Fruit fly (Drosophila melanogaster) whole organism, pupa: ENCODE results near the gene Smg6.

Source experiments
- CG10348 ChIP-seq: fragments of 200-800 bp; sonication (Bioruptor generic); IDR thresholded peaks from 2 replicates; pipeline ENCODE4 v1.3.6; 2022; ENCODE audit warnings: missing biosample characterization, missing genetic modification characterization
- CG12605 ChIP-seq: fragments of 200-800 bp; sonication (Bioruptor generic); IDR thresholded peaks from 2 replicates; pipeline ENCODE4 v1.3.6; 2022; ENCODE audit warnings: missing biosample characterization, missing genetic modification characterization
- CG13204 ChIP-seq: fragments of 200-800 bp; sonication (Bioruptor generic); optimal IDR thresholded peaks from 2 replicates; lab custom pipeline; 2018; ENCODE audit warnings: missing biosample characterization, mild to moderate bottlenecking, missing genetic modification characterization, moderate library complexity
- CG14655 ChIP-seq: fragments of 200-800 bp; sonication (Bioruptor generic); optimal IDR thresholded peaks from 3 replicates; lab custom pipeline; 2017; ENCODE audit warnings: mild to moderate bottlenecking, missing biosample characterization, missing genetic modification reagents, missing genetic modification characterization
- CG15710 ChIP-seq: fragments of 200-800 bp; sonication (Bioruptor generic); optimal IDR thresholded peaks from 2 replicates; lab custom pipeline; 2018; ENCODE audit warnings: missing biosample characterization, mild to moderate bottlenecking, missing genetic modification characterization, moderate library complexity
- CG17806 ChIP-seq: fragments of 200-800 bp; sonication (Bioruptor generic); optimal IDR thresholded peaks from 2 replicates; lab custom pipeline; 2018; ENCODE audit warnings: missing biosample characterization, mild to moderate bottlenecking, missing genetic modification characterization, moderate library complexity
- CG32121 ChIP-seq: fragments of 200-800 bp; sonication (Bioruptor generic); IDR thresholded peaks from 2 replicates; pipeline ENCODE4 v1.3.6; 2022; ENCODE audit warnings: missing biosample characterization, missing genetic modification characterization
- CG34367 ChIP-seq: fragments of 200-800 bp; sonication (Bioruptor generic); optimal IDR thresholded peaks from 2 replicates; lab custom pipeline; 2018; ENCODE audit warnings: missing biosample characterization, mild to moderate bottlenecking, missing genetic modification characterization
- CG4496 ChIP-seq: fragments of 200-800 bp; sonication (Bioruptor generic); IDR thresholded peaks from 3 replicates; pipeline ENCODE4 v1.3.6; 2022; ENCODE audit warnings: missing biosample characterization, missing genetic modification characterization
- CG8159 ChIP-seq: fragments of 200-800 bp; sonication (Bioruptor generic); optimal IDR thresholded peaks from 3 replicates; lab custom pipeline; 2018; ENCODE audit warnings: missing biosample characterization, mild to moderate bottlenecking, missing genetic modification characterization, moderate library complexity
- CG8301 ChIP-seq: fragments of 200-800 bp; sonication (Bioruptor generic); optimal IDR thresholded peaks from 2 replicates; lab custom pipeline; 2018; ENCODE audit warnings: missing biosample characterization, mild to moderate bottlenecking, missing genetic modification characterization
- CG9948 ChIP-seq: fragments of 200-800 bp; sonication (Bioruptor generic); optimal IDR thresholded peaks from 2 replicates; lab custom pipeline; 2018; ENCODE audit warnings: missing biosample characterization, mild to moderate bottlenecking, missing genetic modification characterization, moderate library complexity
- D1 ChIP-seq: fragments of 200-800 bp; sonication (Bioruptor generic); optimal IDR thresholded peaks from 2 replicates; lab custom pipeline; 2018; ENCODE audit warnings: missing biosample characterization, mild to moderate bottlenecking, missing genetic modification characterization, moderate library complexity
- EcR ChIP-seq: fragments of 200-800 bp; sonication (Bioruptor generic); optimal IDR thresholded peaks from 3 replicates; lab custom pipeline; 2019; ENCODE audit warnings: missing biosample characterization, missing genetic modification characterization, mild to moderate bottlenecking, moderate library complexity, missing genetic modification reagents
- Ets98B ChIP-seq: fragments of 200-800 bp; sonication (Bioruptor generic); IDR thresholded peaks from 2 replicates; pipeline ENCODE4 v1.3.6; 2022; ENCODE audit warnings: missing biosample characterization, missing genetic modification characterization
- Pif1A ChIP-seq: fragments of 200-800 bp; sonication (Bioruptor generic); optimal IDR thresholded peaks from 3 replicates; lab custom pipeline; 2016; ENCODE audit warnings: missing biosample characterization, missing genetic modification characterization
- Pif1B ChIP-seq: fragments of 200-800 bp; sonication (Bioruptor generic); optimal IDR thresholded peaks from 3 replicates; lab custom pipeline; 2016; ENCODE audit warnings: missing biosample characterization, missing genetic modification characterization
- Snoo ChIP-seq: fragments of 200-800 bp; sonication (Bioruptor generic); optimal IDR thresholded peaks from 3 replicates; lab custom pipeline; 2017; ENCODE audit warnings: missing biosample characterization, mild to moderate bottlenecking, missing genetic modification characterization, inconsistent platforms
- fd96Ca ChIP-seq: fragments of 200-800 bp; sonication (Bioruptor generic); IDR thresholded peaks from 3 replicates; pipeline ENCODE4 v1.3.6; 2022; ENCODE audit warnings: missing biosample characterization, missing genetic modification characterization
- gl ChIP-seq: fragments of 200-800 bp; sonication (Bioruptor generic); optimal IDR thresholded peaks from 2 replicates; lab custom pipeline; 2018; ENCODE audit warnings: missing biosample characterization, mild to moderate bottlenecking, missing genetic modification characterization
- rn ChIP-seq: fragments of 200-800 bp; sonication (Bioruptor generic); IDR thresholded peaks from 2 replicates; pipeline ENCODE4 v1.3.6; 2022; ENCODE audit warnings: missing biosample characterization, missing genetic modification characterization

Smg6 gene

dm6 chr3R:25050649-25051048 lies 17.4 kb upstream of the Smg6 start:
- no peak for TF ChIP-seq CG14655 (GFP tag; lab: Kevin White, UChicago)
- TF ChIP-seq CG34367 (tag; lab: Kevin White, UChicago): no peak
- TF ChIP-seq gl (tag; lab: Kevin White, UChicago): no peak
- no peak for TF ChIP-seq CG15710 (tag; lab: Kevin White, UChicago)
- TF ChIP-seq EcR (GFP tag; lab: Kevin White, UChicago): no peak
- TF ChIP-seq Snoo (tag; lab: Kevin White, UChicago): no peak
- no peak for TF ChIP-seq fd96Ca (GFP tag; lab: Robert Waterston, UW)
- TF ChIP-seq Pif1B (GFP tag; lab: Kevin White, UChicago): no peak

- TF ChIP-seq CG8301 (tag; lab: Kevin White, UChicago): peak; percentile 5
- no peak for TF ChIP-seq CG14655 (GFP tag; lab: Kevin White, UChicago)
- no peak for TF ChIP-seq CG8159
- TF ChIP-seq gl (tag; lab: Kevin White, UChicago): peak; percentile 44
- TF ChIP-seq fd96Ca (GFP tag; lab: Robert Waterston, UW): no peak
- no peak for TF ChIP-seq rn (GFP tag; lab: Robert Waterston, UW)
- TF ChIP-seq EcR (GFP tag; lab: Kevin White, UChicago): peak; percentile 72
- no peak for TF ChIP-seq CG32121 (GFP tag; lab: Robert Waterston, UW)
- TF ChIP-seq CG13204 (GFP tag; lab: Kevin White, UChicago): no peak
- peak; percentile 59 for TF ChIP-seq Pif1B (GFP tag; lab: Kevin White, UChicago)
- TF ChIP-seq CG17806 (tag; lab: Kevin White, UChicago): peak; percentile 13
- peak; percentile 39 for TF ChIP-seq Snoo (tag; lab: Kevin White, UChicago)
- TF ChIP-seq CG15710 (tag; lab: Kevin White, UChicago): peak; percentile 11
These were observed 16.7 kb upstream of the Smg6 start for dm6 chr3R:25049742-25050517.

dm6 chr3R:25049383-25049741 lies 16.1 kb upstream of the Smg6 start, which contains the start of gene CG11791:
Gene CG11791, plus strand, starts transcription at chr3R:25049616.
- TF ChIP-seq CG13204 (GFP tag; lab: Kevin White, UChicago) (no peak), CG32121 (GFP tag; lab: Robert Waterston, UW) (no peak), EcR (GFP tag; lab: Kevin White, UChicago) (no peak), CG10348 (GFP tag; lab: Robert Waterston, UW) (no peak), CG34367 (tag; lab: Kevin White, UChicago) (no peak), CG4496 (GFP tag; lab: Robert Waterston, UW) (no peak), Pif1A (GFP tag; lab: Kevin White, UChicago) (no peak), CG17806 (tag; lab: Kevin White, UChicago) (no peak)

- no peak for TF ChIP-seq CG13204 (GFP tag; lab: Kevin White, UChicago)
- no peak for TF ChIP-seq Pif1B (GFP tag; lab: Kevin White, UChicago)
- TF ChIP-seq CG4496 (GFP tag; lab: Robert Waterston, UW): 0 out of 3 replicates have a peak, but pooled peaks have one; percentile 31
- TF ChIP-seq CG32121 (GFP tag; lab: Robert Waterston, UW): peak; percentile 15; the same call in 1 of the 2 replicates
These were observed 14.2 kb upstream of the Smg6 start, which contains the start of gene CG11790 for dm6 chr3R:25047504-25047903. Gene CG11790, plus strand, starts transcription at chr3R:25047706.

dm6 chr3R:25046023-25046422 lies 12.8 kb upstream of the Smg6 start, which contains the start of gene CG11786:
Gene CG11786, plus strand, starts transcription at chr3R:25046323.
- TF ChIP-seq CG4496 (GFP tag; lab: Robert Waterston, UW) (no peak), CG17806 (tag; lab: Kevin White, UChicago) (no peak), Ets98B (GFP tag; lab: Robert Waterston, UW) (no peak), Snoo (tag; lab: Kevin White, UChicago) (no peak), fd96Ca (GFP tag; lab: Robert Waterston, UW) (no peak), Pif1B (GFP tag; lab: Kevin White, UChicago) (no peak), CG32121 (GFP tag; lab: Robert Waterston, UW) (no peak), rn (GFP tag; lab: Robert Waterston, UW) (no peak), CG34367 (tag; lab: Kevin White, UChicago) (no peak), Pif1A (GFP tag; lab: Kevin White, UChicago) (no peak), CG10348 (GFP tag; lab: Robert Waterston, UW) (no peak), CG8159 (no peak), CG8301 (tag; lab: Kevin White, UChicago) (no peak), EcR (GFP tag; lab: Kevin White, UChicago) (no peak)

- TF ChIP-seq CG15710 (tag; lab: Kevin White, UChicago): no peak
- no peak for TF ChIP-seq CG12605 (GFP tag; lab: Robert Waterston, UW)
- TF ChIP-seq CG9948 (tag; lab: Kevin White, UChicago): no peak
- TF ChIP-seq D1 (tag; lab: Kevin White, UChicago): no peak
- no peak for TF ChIP-seq gl (tag; lab: Kevin White, UChicago)
- no peak for TF ChIP-seq CG10348 (GFP tag; lab: Robert Waterston, UW)
- no peak for TF ChIP-seq Ets98B (GFP tag; lab: Robert Waterston, UW)
- no peak for TF ChIP-seq CG13204 (GFP tag; lab: Kevin White, UChicago)
- no peak for TF ChIP-seq CG32121 (GFP tag; lab: Robert Waterston, UW)
- no peak for TF ChIP-seq CG17806 (tag; lab: Kevin White, UChicago)
- TF ChIP-seq CG8159: no peak
- no peak for TF ChIP-seq CG4496 (GFP tag; lab: Robert Waterston, UW)
- no peak for TF ChIP-seq Pif1A (GFP tag; lab: Kevin White, UChicago)
- no peak for TF ChIP-seq CG14655 (GFP tag; lab: Kevin White, UChicago)
- TF ChIP-seq CG34367 (tag; lab: Kevin White, UChicago): no peak
- no peak for TF ChIP-seq fd96Ca (GFP tag; lab: Robert Waterston, UW)
- no peak for TF ChIP-seq EcR (GFP tag; lab: Kevin White, UChicago)
These were observed 11.7 kb upstream of the Smg6 start, which contains the start of gene 5PtaseI for dm6 chr3R:25044816-25045551. Gene 5PtaseI, minus strand, starts transcription at chr3R:25045151.
